Worm (Caenorhabditis elegans): Measurements from ENCODE around the gene scrm-5.

- no peak for TF ChIP-seq klf-2 (GFP tag; conservative IDR thresholded peaks at IDR 0.05)
- no peak for TF ChIP-seq flt-1 (GFP tag; IDR thresholded peaks at IDR 0.05)
- TF ChIP-seq ref-1 (GFP tag; conservative IDR thresholded peaks at IDR 0.05) = no peak
- TF ChIP-seq ztf-29 (GFP tag; IDR thresholded peaks at IDR 0.05) = no peak
- TF ChIP-seq ztf-23 (GFP tag; IDR thresholded peaks at IDR 0.05) = no peak
- no peak for TF ChIP-seq T22C8.4 (GFP tag; IDR thresholded peaks at IDR 0.05)
- TF ChIP-seq cog-1 (tag; optimal IDR thresholded peaks at IDR 0.05) = no peak
Measured at ce11 chrIV:4123083-4123482, 39.1 kb upstream of the scrm-5 start, which contains the start of gene mul-1.
